Worm (Caenorhabditis elegans): ENCODE results near the gene C25G4.2.

The C25G4.2 gene

DNA sequence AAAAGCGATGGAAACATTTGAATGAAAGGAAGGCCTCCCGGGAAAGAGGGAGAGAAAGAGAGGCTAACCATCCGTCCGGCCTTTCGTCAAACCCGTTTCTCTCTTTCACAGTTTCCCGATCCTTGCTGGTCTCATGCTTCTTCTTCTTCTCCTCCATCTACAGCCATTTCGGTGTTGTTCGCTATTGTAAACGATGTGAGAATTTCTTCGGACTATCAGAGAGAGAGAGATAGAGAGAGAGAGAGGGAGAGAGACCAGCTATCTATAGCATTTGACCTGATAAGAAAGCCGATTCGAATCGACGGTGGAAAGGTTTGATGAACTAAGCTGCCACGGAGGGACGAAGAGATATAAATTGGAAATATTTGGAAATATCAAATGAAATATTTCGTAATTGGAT lies 40.4 kb downstream of the C25G4.2 start:
- TF ChIP-seq nhr-129 (tag; optimal IDR thresholded peaks at IDR 0.05) (peak; percentile 24), blmp-1 (tag; optimal IDR thresholded peaks at IDR 0.05; ENCODE audit: insufficient read depth) (peak; percentile 14), mbf-1 (tag; optimal IDR thresholded peaks at IDR 0.05) (no peak), nhr-25 (tag; optimal IDR thresholded peaks at IDR 0.05) (peak; percentile 36), lsy-2 (tag; optimal IDR thresholded peaks at IDR 0.05) (no peak), nhr-21 (tag; optimal IDR thresholded peaks at IDR 0.05) (peak; percentile 74), unc-39 (tag; optimal IDR thresholded peaks at IDR 0.05) (no peak)

DNA sequence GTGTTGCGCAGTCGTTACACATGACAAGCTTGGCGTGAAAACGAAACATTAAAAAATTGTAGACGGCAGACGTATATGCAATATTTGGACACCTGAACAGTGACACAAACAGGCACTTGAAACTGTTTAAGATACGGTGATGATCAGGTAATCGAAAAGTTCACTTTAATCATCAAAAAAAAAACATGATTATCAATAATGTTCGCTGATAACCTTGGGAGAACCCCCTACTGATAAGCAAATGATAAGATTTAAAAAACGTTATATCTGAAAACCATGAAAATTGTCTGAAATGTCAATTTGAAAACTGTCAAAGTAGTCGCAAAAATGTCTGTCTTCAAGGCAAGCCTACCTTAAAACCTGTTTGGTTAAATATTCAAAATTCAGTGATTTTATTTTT lies 43.9 kb downstream of the C25G4.2 start:
- TF ChIP-seq fos-1 (tag; optimal IDR thresholded peaks at IDR 0.05) (peak; percentile 52), lin-13 (GFP tag; optimal IDR thresholded peaks at IDR 0.05) (no peak)

DNA sequence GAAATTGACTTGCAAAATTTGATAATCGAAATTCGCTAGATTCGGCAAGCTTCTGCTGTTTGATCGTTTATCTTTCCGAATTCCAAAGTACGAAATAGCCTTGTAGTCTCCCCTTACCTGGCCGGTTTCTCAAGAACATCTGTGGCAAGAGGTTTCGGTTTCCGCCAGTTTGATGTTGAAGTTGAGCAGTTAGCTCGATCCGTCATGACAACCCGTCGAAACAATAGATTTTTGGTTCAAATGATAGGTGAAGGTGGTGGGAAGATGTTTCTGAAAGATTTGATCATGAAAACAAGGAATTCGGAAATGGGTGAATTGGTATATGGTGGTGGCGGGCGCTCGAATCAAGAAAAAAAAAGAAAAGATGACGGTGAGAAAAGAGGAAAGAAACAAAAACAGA lies 45.4 kb downstream of the C25G4.2 start, which contains the start of gene acs-20:
Gene acs-20 (minus strand): TSS at position 270 of the 400 bp plus-strand sequence.
- TF ChIP-seq lin-11 (tag; optimal IDR thresholded peaks at IDR 0.05) (no peak), egl-27 (tag; optimal IDR thresholded peaks at IDR 0.05) (no peak), nhr-77 (tag; optimal IDR thresholded peaks at IDR 0.05) (no peak), gmeb-1 (tag; optimal IDR thresholded peaks at IDR 0.05) (no peak), nhr-237 (tag; optimal IDR thresholded peaks at IDR 0.05) (no peak)

DNA sequence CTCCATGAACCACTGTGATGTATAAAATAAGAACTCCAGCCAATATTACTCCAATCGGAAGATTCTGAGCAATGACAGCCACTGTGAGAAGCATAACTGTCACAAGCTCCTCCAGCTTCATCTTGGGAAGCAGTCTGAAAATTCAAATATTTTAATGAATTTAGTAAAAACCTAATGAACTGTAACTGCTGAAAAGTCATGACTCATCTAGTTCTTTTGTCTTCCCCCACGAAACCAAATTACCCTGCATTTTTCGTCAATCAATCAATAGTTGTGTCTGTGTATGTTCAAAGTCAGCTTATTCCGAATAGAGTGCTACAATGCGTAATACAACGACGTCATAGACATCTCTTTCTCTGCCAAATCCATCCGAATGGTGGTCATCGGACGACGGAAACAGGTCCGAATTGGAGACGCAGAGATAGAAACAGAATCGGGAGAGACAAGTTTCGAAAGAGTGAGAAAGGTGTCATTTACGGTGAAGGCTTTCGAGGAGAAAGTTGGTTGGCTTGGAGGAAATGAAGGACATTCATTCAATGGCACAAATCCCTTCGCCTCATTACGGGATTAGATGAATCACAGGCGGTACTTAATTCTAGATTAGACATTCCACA lies 47.1 kb downstream of the C25G4.2 start:
- peak; percentile 89 for TF ChIP-seq nhr-129 (tag; optimal IDR thresholded peaks at IDR 0.05)
- no peak for TF ChIP-seq mbf-1 (tag; optimal IDR thresholded peaks at IDR 0.05)
- no peak for TF ChIP-seq mdl-1 (tag; optimal IDR thresholded peaks at IDR 0.05)
- TF ChIP-seq ceh-82 (tag; optimal IDR thresholded peaks at IDR 0.05), result no peak
- TF ChIP-seq nhr-25 (tag; optimal IDR thresholded peaks at IDR 0.05), result peak; percentile 82
- TF ChIP-seq Y55F3AM.14 (GFP tag; optimal IDR thresholded peaks at IDR 0.05), result no peak
- TF ChIP-seq peb-1 (tag; optimal IDR thresholded peaks at IDR 0.05), result no peak
- no peak for TF ChIP-seq elt-3 (tag; optimal IDR thresholded peaks at IDR 0.05)
- TF ChIP-seq nhr-12 (tag; optimal IDR thresholded peaks at IDR 0.05), result no peak
- peak; percentile 65 for TF ChIP-seq fos-1 (tag; optimal IDR thresholded peaks at IDR 0.05)
- no peak for TF ChIP-seq ztf-11 (tag; optimal IDR thresholded peaks at IDR 0.05)
- TF ChIP-seq sem-4 (tag; optimal IDR thresholded peaks at IDR 0.05), result peak; percentile 60
- peak; percentile 77 for TF ChIP-seq blmp-1 (tag; optimal IDR thresholded peaks at IDR 0.05; ENCODE audit: insufficient read depth)
- peak; percentile 13 for TF ChIP-seq sma-9 (GFP tag; optimal IDR thresholded peaks at IDR 0.05)
- TF ChIP-seq sma-9 (tag; optimal IDR thresholded peaks at IDR 0.05), result no peak
- no peak for TF ChIP-seq mab-5 (tag; optimal IDR thresholded peaks at IDR 0.05)
- no peak for TF ChIP-seq nhr-10 (tag; optimal IDR thresholded peaks at IDR 0.05)
- TF ChIP-seq aly-2 (tag; optimal IDR thresholded peaks at IDR 0.05), result no peak
- no peak for TF ChIP-seq snpc-4 (tag; optimal IDR thresholded peaks at IDR 0.05)
- TF ChIP-seq nhr-237 (tag; optimal IDR thresholded peaks at IDR 0.05), result no peak
- peak; percentile 59 for TF ChIP-seq nhr-21 (tag; optimal IDR thresholded peaks at IDR 0.05)
- TF ChIP-seq nhr-11 (tag; optimal IDR thresholded peaks at IDR 0.05), result no peak
- no peak for TF ChIP-seq crh-2 (tag; optimal IDR thresholded peaks at IDR 0.05)
- TF ChIP-seq zag-1 (tag; optimal IDR thresholded peaks at IDR 0.05), result no peak
- no peak for TF ChIP-seq egl-27 (tag; optimal IDR thresholded peaks at IDR 0.05)
- TF ChIP-seq gmeb-1 (tag; optimal IDR thresholded peaks at IDR 0.05), result no peak
- TF ChIP-seq R02D3.7 (tag; optimal IDR thresholded peaks at IDR 0.05), result no peak
- no peak for TF ChIP-seq ama-1 (optimal IDR thresholded peaks at IDR 0.05)
- no peak for TF ChIP-seq lin-11 (tag; optimal IDR thresholded peaks at IDR 0.05)
- no peak for TF ChIP-seq lin-39 (tag; optimal IDR thresholded peaks at IDR 0.05)
- no peak for TF ChIP-seq skn-1 (tag; optimal IDR thresholded peaks at IDR 0.05)
- TF ChIP-seq nhr-77 (tag; optimal IDR thresholded peaks at IDR 0.05), result no peak
- no peak for TF ChIP-seq ztf-4 (tag; optimal IDR thresholded peaks at IDR 0.05)
- peak in 1 of 2 experiments; percentile 61 for TF ChIP-seq lsy-2 (tag; optimal IDR thresholded peaks at IDR 0.05)
- peak; percentile 15 for TF ChIP-seq C34F6.9 (tag; optimal IDR thresholded peaks at IDR 0.05)
- peak; percentile 15 for TF ChIP-seq sma-3 (GFP tag; optimal IDR thresholded peaks at IDR 0.05)
- no peak for TF ChIP-seq dmd-4 (tag; optimal IDR thresholded peaks at IDR 0.05)
- no peak for TF ChIP-seq elt-1 (tag; optimal IDR thresholded peaks at IDR 0.05)

Data from whole organism, L2 larva.